Fruit fly (Drosophila melanogaster) whole organism, wandering third instar larva: ENCODE results near the gene eIF4E3.

Experiments used
- Hr78 ChIP-seq: fragments of >200 bp; optimal IDR thresholded peaks from 2 replicates; lab custom pipeline; 2017; ENCODE audit warnings: missing biosample characterization, missing genetic modification characterization
- Sp1 ChIP-seq: fragments of 200-800 bp; sonication (Bioruptor generic); optimal IDR thresholded peaks from 3 replicates; lab custom pipeline; 2019; ENCODE audit warnings: missing biosample characterization, mild to moderate bottlenecking, missing genetic modification characterization, moderate library complexity
- br ChIP-seq: fragments of 200-800 bp; sonication (Bioruptor generic); optimal IDR thresholded peaks from 2 replicates; lab custom pipeline; 2016; ENCODE audit warnings: missing biosample characterization, missing genetic modification characterization
- fru ChIP-seq: fragments of 200-800 bp; sonication (Bioruptor generic); optimal IDR thresholded peaks from 3 replicates; lab custom pipeline; 2016; ENCODE audit warnings: missing biosample characterization, mild to moderate bottlenecking, missing genetic modification characterization
- pan ChIP-seq: fragments of >200 bp; optimal IDR thresholded peaks from 2 replicates; lab custom pipeline; 2017
- usp ChIP-seq: fragments of >200 bp; optimal IDR thresholded peaks from 2 replicates; lab custom pipeline; 2017; ENCODE audit warnings: missing biosample characterization, missing genetic modification characterization

DNA sequence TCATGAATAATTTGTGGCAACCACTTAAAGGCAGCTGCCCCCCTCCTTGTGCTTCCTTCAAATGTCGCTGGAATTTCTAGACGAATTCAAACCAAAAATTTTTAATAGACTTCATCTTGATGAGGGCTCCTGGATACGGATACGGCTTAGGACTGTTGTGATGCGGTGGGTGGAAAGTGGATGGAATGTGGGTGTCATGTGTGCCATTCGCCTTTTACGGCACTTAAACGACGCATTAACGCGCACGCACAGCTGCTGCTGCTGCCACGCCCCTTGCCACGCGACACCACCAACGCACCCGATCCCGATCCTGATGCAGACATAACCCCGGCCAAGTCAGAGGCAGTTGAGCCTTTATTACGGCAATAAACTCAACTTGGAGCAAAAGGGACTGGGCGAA, 9.3 kb upstream of the eIF4E3 start:
- TF ChIP-seq Hr78 (GFP tag; lab: Kevin White, UChicago) (no peak), br (GFP tag; lab: Kevin White, UChicago) (no peak), usp (GFP tag; lab: Kevin White, UChicago) (no peak), pan (lab: Kevin White, UChicago) (no peak), Sp1 (GFP tag; lab: Kevin White, UChicago) (no peak), fru (no peak)
